Worm (Caenorhabditis elegans) whole organism, young adult: ENCODE measurements around the gene sel-13.

Source experiments
- B0019.2 ChIP-seq: fragments of 200-800 bp; sonication (Bioruptor generic); conservative IDR thresholded peaks from 2 replicates; pipeline ENCODE4 v1.3.6; 2022; ENCODE audit warnings: missing genetic modification reagents, missing genetic modification characterization, missing compliant biosample characterization
- F39B2.1 ChIP-seq: fragments of 200-800 bp; sonication (Bioruptor generic); IDR thresholded peaks from 2 replicates; pipeline ENCODE4 v1.3.6; 2022; ENCODE audit warnings: missing genetic modification reagents, missing genetic modification characterization, missing compliant biosample characterization
- F57C9.4 ChIP-seq: sonication (generic microtip); optimal IDR thresholded peaks from 2 replicates; lab custom pipeline; 2017; ENCODE audit warnings: mild to moderate bottlenecking, missing genetic modification characterization, missing compliant biosample characterization
- Y53F4B.3 ChIP-seq: fragments of 200-800 bp; sonication (Bioruptor generic); IDR thresholded peaks from 2 replicates; pipeline ENCODE4 v1.3.6; 2022; ENCODE audit warnings: missing genetic modification reagents, missing genetic modification characterization, missing compliant biosample characterization
- Y53G8AR.9 ChIP-seq: fragments of 200-800 bp; sonication (Bioruptor generic); conservative IDR thresholded peaks from 2 replicates; pipeline ENCODE4 v1.3.6; 2022; ENCODE audit warnings: missing genetic modification reagents, missing genetic modification characterization, missing compliant biosample characterization
- Y79H2A.3 ChIP-seq: fragments of 200-800 bp; sonication (Bioruptor generic); conservative IDR thresholded peaks from 2 replicates; pipeline ENCODE4 v1.3.6; 2022; ENCODE audit warnings: missing genetic modification reagents, missing genetic modification characterization, missing compliant biosample characterization
- Y95B8A.8 ChIP-seq: fragments of 200-800 bp; sonication (Bioruptor generic); IDR thresholded peaks from 2 replicates; pipeline ENCODE4 v1.3.6; 2022; ENCODE audit warnings: missing genetic modification reagents, missing genetic modification characterization, missing compliant biosample characterization
- bed-2 ChIP-seq: fragments of 200-800 bp; sonication (Bioruptor generic); IDR thresholded peaks from 2 replicates; pipeline ENCODE4 v1.3.6; 2022; ENCODE audit warnings: missing genetic modification reagents, missing genetic modification characterization, missing compliant biosample characterization
- cebp-2 ChIP-seq: fragments of 200-800 bp; sonication (Bioruptor generic); IDR thresholded peaks from 2 replicates; pipeline ENCODE4 v1.3.6; 2022; ENCODE audit warnings: missing genetic modification characterization, missing compliant biosample characterization
- ceh-79 ChIP-seq: sonication (generic microtip); optimal IDR thresholded peaks from 2 replicates; lab custom pipeline; 2017; ENCODE audit warnings: mild to moderate bottlenecking, missing genetic modification characterization, missing compliant biosample characterization
- ceh-91 ChIP-seq: fragments of 200-800 bp; sonication (Bioruptor generic); IDR thresholded peaks from 2 replicates; pipeline ENCODE4 v1.3.6; 2022; ENCODE audit warnings: missing genetic modification reagents, missing genetic modification characterization, missing compliant biosample characterization
- die-1 ChIP-seq: sonication (generic microtip); optimal IDR thresholded peaks from 2 replicates; lab custom pipeline; 2016; ENCODE audit warnings: missing genotype, mild to moderate bottlenecking, missing genetic modification characterization, missing compliant biosample characterization
- dpl-1 ChIP-seq: fragments of 150-350 bp; optimal IDR thresholded peaks from 2 replicates; lab custom pipeline; 2014; ENCODE audit warnings: missing biosample characterization, missing genetic modification reagents, missing genetic modification characterization
- egrh-3 ChIP-seq: fragments of 200-800 bp; sonication (Bioruptor generic); IDR thresholded peaks from 2 replicates; pipeline ENCODE4 v1.3.6; 2022; ENCODE audit warnings: missing genetic modification reagents, missing genetic modification characterization, missing compliant biosample characterization
- ets-4 ChIP-seq: fragments of 200-800 bp; sonication (Bioruptor generic); optimal IDR thresholded peaks from 2 replicates; lab custom pipeline; 2018; ENCODE audit warnings: mild to moderate bottlenecking, missing genetic modification characterization, missing compliant biosample characterization
- gei-17 ChIP-seq: fragments of 200-800 bp; sonication (Bioruptor generic); optimal IDR thresholded peaks from 2 replicates; lab custom pipeline; 2018; ENCODE audit warnings: mild to moderate bottlenecking, missing genetic modification characterization, missing compliant biosample characterization
- hlh-26 ChIP-seq: fragments of 200-800 bp; sonication (Bioruptor generic); conservative IDR thresholded peaks from 2 replicates; pipeline ENCODE4 v1.3.6; 2022; ENCODE audit warnings: missing genetic modification reagents, missing genetic modification characterization, missing compliant biosample characterization
- hmg-20 ChIP-seq: fragments of 200-800 bp; sonication (Bioruptor generic); IDR thresholded peaks from 2 replicates; pipeline ENCODE4 v1.3.6; 2022; ENCODE audit warnings: missing genetic modification reagents, missing genetic modification characterization, missing compliant biosample characterization
- lin-26 ChIP-seq: fragments of 200-800 bp; sonication (Bioruptor generic); IDR thresholded peaks from 2 replicates; pipeline ENCODE4 v1.3.6; 2022; ENCODE audit warnings: missing genetic modification reagents, missing genetic modification characterization, missing compliant biosample characterization
- lin-40 ChIP-seq: sonication (generic microtip); optimal IDR thresholded peaks from 2 replicates; lab custom pipeline; 2016; ENCODE audit warnings: missing genetic modification characterization, mild to moderate bottlenecking, missing compliant biosample characterization, missing genotype, missing genetic modification reagents
- lir-1 ChIP-seq: fragments of 200-800 bp; sonication (Bioruptor generic); conservative IDR thresholded peaks from 2 replicates; pipeline ENCODE4 v1.3.6; 2022; ENCODE audit warnings: missing genetic modification reagents, missing genetic modification characterization, missing compliant biosample characterization
- lsy-27 ChIP-seq: sonication (generic microtip); optimal IDR thresholded peaks from 2 replicates; lab custom pipeline; 2017; ENCODE audit warnings: missing genetic modification characterization, mild to moderate bottlenecking, missing compliant biosample characterization, antibody characterized with exemption, missing genotype, borderline replicate concordance; ENCODE audit not compliant: insufficient read depth
- madf-10 ChIP-seq: sonication (generic microtip); optimal IDR thresholded peaks from 2 replicates; lab custom pipeline; 2016; ENCODE audit warnings: mild to moderate bottlenecking, missing genetic modification characterization, missing compliant biosample characterization
- mcd-1 ChIP-seq: fragments of 200-800 bp; sonication (Bioruptor generic); IDR thresholded peaks from 2 replicates; pipeline ENCODE4 v1.3.6; 2022; ENCODE audit warnings: missing genetic modification reagents, missing genetic modification characterization, missing compliant biosample characterization
- mes-4 ChIP-seq: sonication (generic microtip); optimal IDR thresholded peaks from 2 replicates; lab custom pipeline; 2016; ENCODE audit warnings: missing genotype, missing genetic modification characterization, missing compliant biosample characterization
- nhr-27 ChIP-seq: fragments of 200-800 bp; sonication (Bioruptor generic); optimal IDR thresholded peaks from 2 replicates; lab custom pipeline; 2018; ENCODE audit warnings: mild to moderate bottlenecking, missing genetic modification characterization, moderate library complexity, missing compliant biosample characterization
- pha-4 ChIP-seq: fragments of 150-350 bp; sonication (generic microtip); optimal IDR thresholded peaks from 2 replicates; lab custom pipeline; 2014; ENCODE audit warnings: missing biosample characterization, missing genetic modification reagents, missing genetic modification characterization
- rcor-1 ChIP-seq: fragments of 200-800 bp; sonication (Bioruptor generic); IDR thresholded peaks from 2 replicates; pipeline ENCODE4 v1.3.6; 2022; ENCODE audit warnings: missing genetic modification reagents, missing genetic modification characterization, missing compliant biosample characterization
- snpc-1.3 ChIP-seq: sonication (generic microtip); optimal IDR thresholded peaks from 2 replicates; lab custom pipeline; 2017; ENCODE audit warnings: missing genetic modification characterization, mild to moderate bottlenecking, missing compliant biosample characterization, antibody characterized with exemption, moderate library complexity, missing genotype, missing genetic modification reagents; ENCODE audit not compliant: insufficient read depth
- snpc-4 ChIP-seq, 5 experiments: fragments of 150-350 bp in 1 of 5; sonication (generic microtip) in 4 of 5; optimal IDR thresholded peaks; 2 replicates each; lab custom pipeline; 2014 to 2018; ENCODE audit warnings: missing genetic modification characterization in 5 of 5, missing biosample characterization in 3 of 5, antibody characterized with exemption in 2 of 5, mild to moderate bottlenecking in 2 of 5, missing compliant biosample characterization in 2 of 5, missing genotype in 2 of 5, moderate library complexity in 2 of 5, missing genetic modification reagents in 1 of 5
- tbp1 ChIP-seq: fragments of 200-800 bp; sonication (Bioruptor generic); optimal IDR thresholded peaks from 2 replicates; lab custom pipeline; 2018; ENCODE audit warnings: mild to moderate bottlenecking, missing genetic modification characterization, missing compliant biosample characterization
- zfh-2 ChIP-seq: fragments of 200-800 bp; sonication (Bioruptor generic); conservative IDR thresholded peaks from 2 replicates; pipeline ENCODE4 v1.3.6; 2022; ENCODE audit warnings: missing genetic modification reagents, missing genetic modification characterization, missing compliant biosample characterization
- ztf-25 ChIP-seq: fragments of 200-800 bp; sonication (Bioruptor generic); IDR thresholded peaks from 2 replicates; pipeline ENCODE4 v1.3.6; 2022; ENCODE audit warnings: missing genetic modification reagents, missing genetic modification characterization, missing compliant biosample characterization
- ztf-3 ChIP-seq: fragments of 200-800 bp; sonication (Bioruptor generic); optimal IDR thresholded peaks from 2 replicates; lab custom pipeline; 2018; ENCODE audit warnings: mild to moderate bottlenecking, missing genetic modification characterization, missing compliant biosample characterization

sel-13 gene

DNA sequence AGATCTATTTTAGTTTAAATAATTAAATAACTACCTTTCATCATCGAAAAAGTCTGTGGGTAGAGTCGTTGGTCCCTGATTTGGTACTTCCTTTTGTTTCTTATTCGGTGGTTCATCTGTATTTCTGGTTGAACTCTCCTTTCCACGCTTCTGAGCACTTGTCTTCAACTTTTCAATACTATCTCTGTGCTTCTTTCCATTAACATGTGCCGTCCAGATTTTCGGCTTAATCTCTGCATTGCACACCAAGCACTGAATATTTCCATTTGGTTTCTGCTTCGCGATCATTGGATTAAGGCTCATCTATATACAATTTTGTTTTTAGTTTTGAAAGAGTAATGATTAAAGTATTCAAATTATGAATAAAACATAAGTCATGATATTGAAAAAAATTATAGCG is at the start of gene sel-13:
Gene sel-13, minus strand, starts transcription at position 303 of the 400 bp plus-strand sequence.
- TF ChIP-seq mcd-1 (GFP tag; lab: Robert Waterston, UW): no peak
- TF ChIP-seq mes-4 (tag; lab: Kevin White, UChicago): no peak
- no peak for TF ChIP-seq lin-26
- no peak for TF ChIP-seq cebp-2 (GFP tag; lab: Robert Waterston, UW)
- TF ChIP-seq F39B2.1 (GFP tag; lab: Robert Waterston, UW): no peak
- TF ChIP-seq ztf-25 (GFP tag; lab: Robert Waterston, UW): no peak
- TF ChIP-seq bed-2 (GFP tag; lab: Robert Waterston, UW): no peak
- TF ChIP-seq tbp1 (GFP tag; lab: Kevin White, UChicago): no peak
- TF ChIP-seq F57C9.4 (tag; lab: Kevin White, UChicago): no peak
- TF ChIP-seq pha-4 (tag; lab: Kevin White, UChicago): no peak
- TF ChIP-seq B0019.2 (GFP tag; lab: Robert Waterston, UW): no peak
- no peak for TF ChIP-seq ets-4 (GFP tag; lab: Kevin White, UChicago)
- TF ChIP-seq lin-40 (tag; lab: Kevin White, UChicago): no peak
- no peak for TF ChIP-seq snpc-4 (GFP tag; optimal IDR thresholded peaks at IDR 0.05; lab: Kevin White, UChicago)
- TF ChIP-seq snpc-4 (tag; optimal IDR thresholded peaks at IDR 0.05; lab: Kevin White, UChicago): no peak
- TF ChIP-seq ceh-79: no peak
- TF ChIP-seq snpc-1.3: no peak

DNA sequence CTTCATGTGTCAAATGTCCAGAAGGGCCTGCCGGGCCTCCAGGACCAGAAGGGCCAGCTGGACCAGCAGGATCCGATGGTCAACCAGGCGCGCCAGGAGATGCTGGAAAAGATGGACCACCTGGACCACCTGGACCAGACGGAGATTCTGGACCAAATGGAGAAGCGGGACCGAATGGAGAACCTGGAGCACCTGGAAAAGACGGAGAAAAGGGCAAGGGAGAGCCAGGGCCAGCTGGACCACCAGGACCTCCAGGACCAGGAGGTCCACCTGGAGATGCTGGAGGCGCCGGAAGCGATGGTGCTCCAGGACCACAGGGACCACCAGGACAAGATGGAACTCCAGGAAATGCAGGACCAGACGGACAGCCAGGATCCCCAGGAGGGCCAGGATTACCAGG is 48.6 kb upstream of the sel-13 start:
- TF ChIP-seq zfh-2 (GFP tag; lab: Robert Waterston, UW) (peak; percentile 93), egrh-3 (GFP tag; lab: Robert Waterston, UW) (peak; percentile 90), Y95B8A.8 (GFP tag; lab: Robert Waterston, UW) (no peak)

DNA sequence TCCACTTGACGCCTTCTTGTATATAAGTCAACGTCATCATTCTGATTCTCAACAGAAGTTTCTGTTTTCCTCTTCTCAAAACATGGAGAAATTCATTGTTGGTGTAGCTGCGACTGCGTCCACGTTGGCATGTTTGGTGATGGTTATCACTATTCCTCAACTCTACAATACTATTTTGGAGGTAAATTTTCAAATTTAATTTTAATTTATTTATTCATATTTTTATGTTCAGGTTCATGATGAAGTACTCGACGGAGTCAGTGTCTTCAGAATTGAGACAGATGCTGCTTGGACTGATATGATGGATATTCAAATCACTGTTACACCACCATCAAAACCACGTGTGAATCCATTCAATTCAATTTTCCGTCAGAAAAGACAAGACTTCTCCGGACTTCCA is 48.1 kb upstream of the sel-13 start, which contains the start of gene col-89:
Gene col-89, plus strand, starts transcription at position 19 of the 400 bp plus-strand sequence.
- TF ChIP-seq Y53G8AR.9 (GFP tag; lab: Robert Waterston, UW): no peak
- no peak for TF ChIP-seq Y79H2A.3 (GFP tag; lab: Robert Waterston, UW)
- TF ChIP-seq Y53F4B.3 (GFP tag; lab: Robert Waterston, UW): no peak
- no peak for TF ChIP-seq dpl-1 (GFP tag; lab: Kevin White, UChicago)
- no peak for TF ChIP-seq rcor-1 (GFP tag; lab: Robert Waterston, UW)
- TF ChIP-seq die-1: no peak
- TF ChIP-seq gei-17 (GFP tag; lab: Kevin White, UChicago): no peak
- no peak for TF ChIP-seq ceh-79
- no peak for TF ChIP-seq snpc-1.3
- no peak for TF ChIP-seq lsy-27 (tag; lab: Kevin White, UChicago)

DNA sequence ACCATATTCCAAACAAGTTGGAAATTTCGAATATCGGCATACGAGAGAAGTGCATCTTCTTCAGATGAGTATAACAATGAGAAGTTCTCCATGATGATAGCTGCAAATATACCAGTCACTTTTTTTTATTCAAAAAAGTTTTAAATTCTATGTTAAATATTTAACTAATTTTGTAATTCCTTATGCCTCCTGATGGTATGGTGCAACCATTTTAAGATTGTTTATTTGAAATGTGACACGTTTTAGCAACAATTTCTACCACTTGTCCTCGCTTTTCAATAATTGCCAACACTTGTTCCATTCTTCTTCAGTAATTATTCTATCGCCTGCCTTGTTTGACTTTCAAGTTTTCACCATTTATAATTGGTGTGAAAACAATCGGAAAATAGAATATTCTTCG is 45.9 kb upstream of the sel-13 start, which contains the start of gene F17C8.6:
Gene F17C8.6, minus strand, starts transcription at position 101 of the 400 bp plus-strand sequence.
- no peak for TF ChIP-seq ceh-91 (GFP tag; lab: Robert Waterston, UW)
- TF ChIP-seq lir-1 (GFP tag; lab: Robert Waterston, UW): no peak
- no peak for TF ChIP-seq madf-10 (tag; lab: Kevin White, UChicago)
- TF ChIP-seq nhr-27 (tag; lab: Kevin White, UChicago): no peak
- no peak for TF ChIP-seq hlh-26 (GFP tag; lab: Robert Waterston, UW)
- TF ChIP-seq ztf-3 (GFP tag; lab: Kevin White, UChicago): no peak
- no peak for TF ChIP-seq hmg-20 (GFP tag; lab: Robert Waterston, UW)
